Worm (Caenorhabditis elegans): ENCODE data around the gene sri-77.

ce11 chrII:2583044-2583443 is 22.2 kb downstream of the sri-77 start, which contains the start of gene sri-74:
- TF ChIP-seq ceh-22 (tag; optimal IDR thresholded peaks at IDR 0.05) (no peak), F13H6.1 (tag; optimal IDR thresholded peaks at IDR 0.05) (no peak), ttx-3 (tag; optimal IDR thresholded peaks at IDR 0.05) (no peak), fkh-10 (GFP tag; optimal IDR thresholded peaks at IDR 0.05) (no peak), pha-4 (tag; optimal IDR thresholded peaks at IDR 0.05) (no peak), pqm-1 (tag; optimal IDR thresholded peaks at IDR 0.05) (no peak), sox-2 (GFP tag; IDR thresholded peaks at IDR 0.05) (no peak), npax-4 (tag; optimal IDR thresholded peaks at IDR 0.05) (no peak)

All from whole organism, late embryonic.